4 fruit fly cellular contexts compared by ENCODE assay signal in genomic region chr3L:16182633-16183462, dm6.
A peak's percentile ranks its signal among the peaks of the same experiment; 100 is the strongest.
TF ChIP-seq lines count a peak whose summit lies in the region.

No protein-coding gene starts in this region.

- TF ChIP-seq CTCF in whole organism, embryonic (GFP tag; optimal IDR thresholded peaks at IDR 0.05; lab: Kevin White, UChicago), result no peak

TF ChIP-seq in whole organism, embryonic, 481 proteins besides CTCF, POLR2A, EP300 and RAD21 (continues in another document):
- peak; percentile 82 for TF ChIP-seq crol (GFP tag; IDR thresholded peaks at IDR 0.05; lab: Robert Waterston, UW)
- TF ChIP-seq Taf1 (GFP tag; IDR thresholded peaks at IDR 0.05; lab: Robert Waterston, UW), result no peak
- TF ChIP-seq Deaf1 (tag; optimal IDR thresholded peaks at IDR 0.05; lab: Kevin White, UChicago), result peak; percentile 63
- peak; percentile 8 for TF ChIP-seq CG11504 (tag; optimal IDR thresholded peaks at IDR 0.05; lab: Kevin White, UChicago)
- peak; percentile 36 for TF ChIP-seq abd-A (tag; optimal IDR thresholded peaks at IDR 0.05; lab: Kevin White, UChicago)
- 0 out of 4 replicates have a peak, but pooled peaks have one; percentile 55 for TF ChIP-seq chinmo (GFP tag; IDR thresholded peaks at IDR 0.05; lab: Robert Waterston, UW; ENCODE audit: partially characterized antibody)
- TF ChIP-seq Sox102F (GFP tag; optimal IDR thresholded peaks at IDR 0.05; lab: Kevin White, UChicago), result peak; percentile 11
- TF ChIP-seq seq (GFP tag; IDR thresholded peaks at IDR 0.05; lab: Robert Waterston, UW), result 0 out of 2 replicates have a peak, but pooled peaks have one; percentile 26
- TF ChIP-seq ERR (GFP tag; optimal IDR thresholded peaks at IDR 0.05; lab: Kevin White, UChicago), result no peak
- TF ChIP-seq bsh (GFP tag; optimal IDR thresholded peaks at IDR 0.05; lab: Kevin White, UChicago), result peak in 1 of 2 experiments; percentile 21
- no peak for TF ChIP-seq scrt (GFP tag; optimal IDR thresholded peaks at IDR 0.05; lab: Kevin White, UChicago)
- no peak for TF ChIP-seq pan (optimal IDR thresholded peaks at IDR 0.05; lab: Kevin White, UChicago)
- peak in 1 of 2 experiments; percentile 15 for TF ChIP-seq pan (GFP tag; optimal IDR thresholded peaks at IDR 0.05 in 1 of 2, IDR thresholded peaks at IDR 0.05 in 1 of 2)
- no peak for TF ChIP-seq slp2 (GFP tag; optimal IDR thresholded peaks at IDR 0.05; lab: Kevin White, UChicago)
- TF ChIP-seq row (GFP tag; IDR thresholded peaks at IDR 0.05; lab: Robert Waterston, UW), result 0 out of 3 replicates have a peak, but pooled peaks have one; percentile 11
- TF ChIP-seq CG12155 (GFP tag; optimal IDR thresholded peaks at IDR 0.05; lab: Kevin White, UChicago), result peak; percentile 84
- no peak for TF ChIP-seq CG6175 (GFP tag; IDR thresholded peaks at IDR 0.05; lab: Robert Waterston, UW)
- no peak for TF ChIP-seq pzg (GFP tag; optimal IDR thresholded peaks at IDR 0.05; lab: Kevin White, UChicago)
- peak; percentile 23 for TF ChIP-seq gem (tag; optimal IDR thresholded peaks at IDR 0.05; lab: Kevin White, UChicago)
- no peak for TF ChIP-seq run (tag; optimal IDR thresholded peaks at IDR 0.05; lab: Kevin White, UChicago)
- no peak for TF ChIP-seq Tbp (GFP tag; optimal IDR thresholded peaks at IDR 0.05; lab: Kevin White, UChicago)

TF ChIP-seq in whole organism, prepupa, 60 proteins besides CTCF, POLR2A, EP300 and RAD21 (continues in another document):
- TF ChIP-seq Met (GFP tag; optimal IDR thresholded peaks at IDR 0.05; lab: Kevin White, UChicago) (peak; percentile 76), net (GFP tag; optimal IDR thresholded peaks at IDR 0.05; lab: Kevin White, UChicago) (peak; percentile 10), CG3032 (tag; optimal IDR thresholded peaks at IDR 0.05; lab: Kevin White, UChicago) (no peak), topi (GFP tag; optimal IDR thresholded peaks at IDR 0.05; lab: Kevin White, UChicago) (peak; percentile 75), Sox15 (GFP tag; optimal IDR thresholded peaks at IDR 0.05; lab: Kevin White, UChicago) (peak; percentile 42), Eip93F (GFP tag; optimal IDR thresholded peaks at IDR 0.05; lab: Kevin White, UChicago) (no peak), eg (GFP tag; IDR thresholded peaks at IDR 0.05; lab: Robert Waterston, UW) (no peak), ss (GFP tag; optimal IDR thresholded peaks at IDR 0.05; lab: Kevin White, UChicago) (peak in 1 of 2 experiments; percentile 14), CG11902 (GFP tag; optimal IDR thresholded peaks at IDR 0.05; lab: Kevin White, UChicago) (no peak), CG16779 (tag; optimal IDR thresholded peaks at IDR 0.05; lab: Kevin White, UChicago) (no peak), Ets21C (GFP tag; optimal IDR thresholded peaks at IDR 0.05; lab: Kevin White, UChicago) (peak; percentile 29), Smox (GFP tag; optimal IDR thresholded peaks at IDR 0.05; lab: Kevin White, UChicago) (peak; percentile 65), Gug (GFP tag; IDR thresholded peaks at IDR 0.05; lab: Robert Waterston, UW) (no peak), vri (GFP tag; optimal IDR thresholded peaks at IDR 0.05; lab: Kevin White, UChicago) (peak; percentile 23), CG31627 (GFP tag; optimal IDR thresholded peaks at IDR 0.05; lab: Kevin White, UChicago) (peak; percentile 48), acj6 (GFP tag; optimal IDR thresholded peaks at IDR 0.05; lab: Kevin White, UChicago) (peak; percentile 57), achi (GFP tag; optimal IDR thresholded peaks at IDR 0.05; lab: Kevin White, UChicago) (peak; percentile 45), CG6792 (GFP tag; optimal IDR thresholded peaks at IDR 0.05; lab: Kevin White, UChicago) (peak; percentile 18), Hr39 (GFP tag; optimal IDR thresholded peaks at IDR 0.05; lab: Kevin White, UChicago) (peak; percentile 54), CG6163 (GFP tag; IDR thresholded peaks at IDR 0.05; lab: Robert Waterston, UW) (no peak), CG11294 (GFP tag; IDR thresholded peaks at IDR 0.05; lab: Robert Waterston, UW) (no peak), CG8632 (GFP tag; optimal IDR thresholded peaks at IDR 0.05; lab: Kevin White, UChicago) (peak; percentile 69), pdm3 (GFP tag; optimal IDR thresholded peaks at IDR 0.05; lab: Kevin White, UChicago) (peak; percentile 50), fd85E (GFP tag; optimal IDR thresholded peaks at IDR 0.05; lab: Kevin White, UChicago) (no peak)

TF ChIP-seq in whole organism, pupa, 21 proteins besides CTCF, POLR2A, EP300 and RAD21:
- no peak for TF ChIP-seq Pif1B (GFP tag; optimal IDR thresholded peaks at IDR 0.05; lab: Kevin White, UChicago)
- TF ChIP-seq CG17806 (tag; optimal IDR thresholded peaks at IDR 0.05; lab: Kevin White, UChicago), result peak; percentile 43
- no peak for TF ChIP-seq Snoo (tag; optimal IDR thresholded peaks at IDR 0.05; lab: Kevin White, UChicago)
- no peak for TF ChIP-seq CG10348 (GFP tag; IDR thresholded peaks at IDR 0.05; lab: Robert Waterston, UW)
- no peak for TF ChIP-seq rn (GFP tag; IDR thresholded peaks at IDR 0.05; lab: Robert Waterston, UW)
- no peak for TF ChIP-seq EcR (GFP tag; optimal IDR thresholded peaks at IDR 0.05; lab: Kevin White, UChicago)
- TF ChIP-seq CG34367 (tag; optimal IDR thresholded peaks at IDR 0.05; lab: Kevin White, UChicago), result no peak
- no peak for TF ChIP-seq CG32121 (GFP tag; IDR thresholded peaks at IDR 0.05; lab: Robert Waterston, UW)
- peak; percentile 40 for TF ChIP-seq Pif1A (GFP tag; optimal IDR thresholded peaks at IDR 0.05; lab: Kevin White, UChicago)
- no peak for TF ChIP-seq D1 (tag; optimal IDR thresholded peaks at IDR 0.05; lab: Kevin White, UChicago)
- TF ChIP-seq CG8159 (tag; optimal IDR thresholded peaks at IDR 0.05; lab: Kevin White, UChicago), result peak; percentile 65
- TF ChIP-seq CG9948 (tag; optimal IDR thresholded peaks at IDR 0.05; lab: Kevin White, UChicago), result peak; percentile 51
- TF ChIP-seq CG13204 (GFP tag; optimal IDR thresholded peaks at IDR 0.05; lab: Kevin White, UChicago), result peak; percentile 75
- TF ChIP-seq CG15710 (tag; optimal IDR thresholded peaks at IDR 0.05; lab: Kevin White, UChicago), result peak; percentile 19
- TF ChIP-seq CG12605 (GFP tag; IDR thresholded peaks at IDR 0.05; lab: Robert Waterston, UW), result no peak
- no peak for TF ChIP-seq CG8301 (tag; optimal IDR thresholded peaks at IDR 0.05; lab: Kevin White, UChicago)
- no peak for TF ChIP-seq fd96Ca (GFP tag; IDR thresholded peaks at IDR 0.05; lab: Robert Waterston, UW)
- TF ChIP-seq CG4496 (GFP tag; IDR thresholded peaks at IDR 0.05; lab: Robert Waterston, UW), result no peak
- TF ChIP-seq CG14655 (GFP tag; optimal IDR thresholded peaks at IDR 0.05; lab: Kevin White, UChicago), result no peak
- TF ChIP-seq gl (tag; optimal IDR thresholded peaks at IDR 0.05; lab: Kevin White, UChicago), result no peak
- TF ChIP-seq Ets98B (GFP tag; IDR thresholded peaks at IDR 0.05; lab: Robert Waterston, UW), result no peak

TF ChIP-seq in whole organism, wandering third instar larva, 38 proteins besides CTCF, POLR2A, EP300 and RAD21:
- TF ChIP-seq Rel (GFP tag; optimal IDR thresholded peaks at IDR 0.05; lab: Kevin White, UChicago) (peak; percentile 3), Rel (tag; optimal IDR thresholded peaks at IDR 0.05; lab: Kevin White, UChicago) (no peak), foxo (GFP tag; optimal IDR thresholded peaks at IDR 0.05; lab: Kevin White, UChicago) (peak in 1 of 2 experiments; percentile 60), Myc (optimal IDR thresholded peaks at IDR 0.05; lab: Kevin White, UChicago) (no peak), dmrt93B (GFP tag; optimal IDR thresholded peaks at IDR 0.05; lab: Kevin White, UChicago) (peak; percentile 17), Hnf4 (GFP tag; optimal IDR thresholded peaks at IDR 0.05; lab: Kevin White, UChicago) (peak; percentile 24), h (GFP tag; optimal IDR thresholded peaks at IDR 0.05; lab: Kevin White, UChicago) (peak; percentile 64), brk (GFP tag; optimal IDR thresholded peaks at IDR 0.05; lab: Kevin White, UChicago) (peak; percentile 33), Sp1 (GFP tag; optimal IDR thresholded peaks at IDR 0.05; lab: Kevin White, UChicago) (peak; percentile 56), psq (GFP tag; optimal IDR thresholded peaks at IDR 0.05; lab: Kevin White, UChicago) (peak; percentile 55), OdsH (GFP tag; optimal IDR thresholded peaks at IDR 0.05; lab: Kevin White, UChicago) (peak; percentile 41), N (GFP tag; optimal IDR thresholded peaks at IDR 0.05; lab: Kevin White, UChicago) (no peak), ey (GFP tag; optimal IDR thresholded peaks at IDR 0.05; lab: Kevin White, UChicago) (peak; percentile 58), tai (GFP tag; optimal IDR thresholded peaks at IDR 0.05; lab: Kevin White, UChicago) (peak; percentile 32), HLH106 (tag; optimal IDR thresholded peaks at IDR 0.05; lab: Kevin White, UChicago) (peak; percentile 62), CG9705 (GFP tag; optimal IDR thresholded peaks at IDR 0.05; lab: Kevin White, UChicago) (peak; percentile 25), Hr83 (GFP tag; optimal IDR thresholded peaks at IDR 0.05; lab: Kevin White, UChicago; ENCODE audit: poor library complexity, severe bottlenecking) (no peak), rgr (GFP tag; optimal IDR thresholded peaks at IDR 0.05; lab: Kevin White, UChicago) (peak; percentile 56), sage (GFP tag; optimal IDR thresholded peaks at IDR 0.05; lab: Kevin White, UChicago) (peak; percentile 20), woc (GFP tag; optimal IDR thresholded peaks at IDR 0.05; lab: Kevin White, UChicago) (peak; percentile 39), CG32264 (GFP tag; optimal IDR thresholded peaks at IDR 0.05; lab: Kevin White, UChicago) (no peak), Dfd (GFP tag; optimal IDR thresholded peaks at IDR 0.05; lab: Kevin White, UChicago) (peak; percentile 52), jim (GFP tag; optimal IDR thresholded peaks at IDR 0.05; lab: Kevin White, UChicago) (no peak), Vsx2 (GFP tag; optimal IDR thresholded peaks at IDR 0.05; lab: Kevin White, UChicago; ENCODE audit: partially characterized antibody) (peak; percentile 9), fru (GFP tag; optimal IDR thresholded peaks at IDR 0.05; lab: Kevin White, UChicago) (peak; percentile 58), Dif (GFP tag; optimal IDR thresholded peaks at IDR 0.05; lab: Kevin White, UChicago; ENCODE audit: partially characterized antibody) (no peak)

Comparison
In these comparisons a context has a peak if more than half of its experiments do, and no peak if none do; other contexts are left out.
1. Of the 7 proteins assayed by ChIP-seq in both whole organism, embryonic and whole organism, prepupa: peak only in whole organism, embryonic: none; only in whole organism, prepupa: Hr39; in both: Sox102F; in neither: 5.